Fruit fly (Drosophila melanogaster) whole organism, wandering third instar larva: Measurements from ENCODE around the gene ush.

Experiments used
- Abd-B ChIP-seq: fragments of >200 bp; optimal IDR thresholded peaks from 2 replicates; lab custom pipeline; 2017; ENCODE audit warnings: missing biosample characterization, missing genetic modification characterization
- CG32264 ChIP-seq: fragments of 200-800 bp; sonication (Bioruptor generic); optimal IDR thresholded peaks from 2 replicates; lab custom pipeline; 2016; ENCODE audit warnings: missing biosample characterization, missing genetic modification characterization
- CG9705 ChIP-seq: fragments of 200-800 bp; sonication (Bioruptor generic); optimal IDR thresholded peaks from 2 replicates; lab custom pipeline; 2018; ENCODE audit warnings: missing biosample characterization, mild to moderate bottlenecking, missing genetic modification characterization
- CrebA ChIP-seq: fragments of 200-800 bp; sonication (Bioruptor generic); optimal IDR thresholded peaks from 2 replicates; lab custom pipeline; 2016; ENCODE audit warnings: missing biosample characterization, mild to moderate bottlenecking, missing genetic modification characterization, borderline replicate concordance
- Dfd ChIP-seq: fragments of >200 bp; optimal IDR thresholded peaks from 2 replicates; lab custom pipeline; 2017; ENCODE audit warnings: missing biosample characterization, missing genetic modification characterization
- Dif ChIP-seq: fragments of 200-275, 200-300 bp; sonication (Bioruptor generic); optimal IDR thresholded peaks from 2 replicates; lab custom pipeline; 2018; ENCODE audit warnings: missing biosample characterization, missing genetic modification characterization; ENCODE audit not compliant: partially characterized antibody
- GATAd ChIP-seq: sonication (Bioruptor generic); optimal IDR thresholded peaks from 2 replicates; lab custom pipeline; 2016; ENCODE audit warnings: missing biosample characterization, missing genetic modification characterization
- HLH106 ChIP-seq: fragments of 200-800 bp; optimal IDR thresholded peaks from 3 replicates; lab custom pipeline; 2019; ENCODE audit warnings: missing biosample characterization, mild to moderate bottlenecking, missing genetic modification characterization, moderate library complexity
- Hnf4 ChIP-seq: fragments of 200-800 bp; sonication (Bioruptor generic); optimal IDR thresholded peaks from 2 replicates; lab custom pipeline; 2016; ENCODE audit warnings: missing biosample characterization, mild to moderate bottlenecking, missing genetic modification characterization
- Hr78 ChIP-seq: fragments of >200 bp; optimal IDR thresholded peaks from 2 replicates; lab custom pipeline; 2017; ENCODE audit warnings: missing biosample characterization, missing genetic modification characterization
- Hr83 ChIP-seq: fragments of 200-300 bp; sonication (Bioruptor generic); optimal IDR thresholded peaks from 2 replicates; lab custom pipeline; 2016; ENCODE audit warnings: missing biosample characterization, mild to moderate bottlenecking, missing genetic modification characterization, moderate library complexity; ENCODE audit not compliant: poor library complexity, severe bottlenecking
- Jra ChIP-seq: sonication (Bioruptor generic); optimal IDR thresholded peaks from 2 replicates; lab custom pipeline; 2016; ENCODE audit warnings: missing biosample characterization, missing genetic modification characterization
- Mio ChIP-seq: sonication (Bioruptor generic); optimal IDR thresholded peaks from 2 replicates; lab custom pipeline; 2016; ENCODE audit warnings: missing biosample characterization, missing genetic modification characterization
- Myc ChIP-seq: fragments of >200 bp; optimal IDR thresholded peaks from 2 replicates; lab custom pipeline; 2017
- N ChIP-seq: fragments of >200 bp; optimal IDR thresholded peaks from 2 replicates; lab custom pipeline; 2018; ENCODE audit warnings: missing biosample characterization, missing external identifiers, missing genetic modification characterization
- OdsH ChIP-seq: fragments of 200-800 bp; sonication (Bioruptor generic); optimal IDR thresholded peaks from 2 replicates; lab custom pipeline; 2016; ENCODE audit warnings: missing biosample characterization, mild to moderate bottlenecking, missing genetic modification characterization
- Rel ChIP-seq, 2 experiments: fragments of 200-800 bp; sonication (Bioruptor generic) in 1 of 2; optimal IDR thresholded peaks; 2 replicates in 1 of 2; 3 replicates in 1 of 2; lab custom pipeline; 2016 to 2019; ENCODE audit warnings: mild to moderate bottlenecking in 2 of 2, missing biosample characterization in 2 of 2, missing genetic modification characterization in 2 of 2, moderate library complexity in 1 of 2
- Sp1 ChIP-seq: fragments of 200-800 bp; sonication (Bioruptor generic); optimal IDR thresholded peaks from 3 replicates; lab custom pipeline; 2019; ENCODE audit warnings: missing biosample characterization, mild to moderate bottlenecking, missing genetic modification characterization, moderate library complexity
- Vsx2 ChIP-seq: fragments of 200-300, 225-300 bp; sonication (Bioruptor generic); optimal IDR thresholded peaks from 2 replicates; lab custom pipeline; 2018; ENCODE audit warnings: missing biosample characterization, missing genetic modification characterization; ENCODE audit not compliant: partially characterized antibody
- br ChIP-seq: fragments of 200-800 bp; sonication (Bioruptor generic); optimal IDR thresholded peaks from 2 replicates; lab custom pipeline; 2016; ENCODE audit warnings: missing biosample characterization, missing genetic modification characterization
- brk ChIP-seq: fragments of 200-800 bp; sonication (Bioruptor generic); optimal IDR thresholded peaks from 2 replicates; lab custom pipeline; 2016; ENCODE audit warnings: missing biosample characterization, mild to moderate bottlenecking, missing genetic modification characterization
- dl ChIP-seq, 2 experiments: fragments of 175-275, 200-275 bp in 1 of 2; fragments of 200-275 bp in 1 of 2; sonication (Bioruptor generic); optimal IDR thresholded peaks; lab custom pipeline; 2018; ENCODE audit warnings: mild to moderate bottlenecking in 2 of 2, missing biosample characterization in 2 of 2, missing genetic modification characterization in 2 of 2, moderate library complexity in 2 of 2; ENCODE audit not compliant: partially characterized antibody in 2 of 2, insufficient read depth in 1 of 2
- dmrt93B ChIP-seq: fragments of 200-800 bp; sonication (Bioruptor generic); optimal IDR thresholded peaks from 2 replicates; lab custom pipeline; 2018; ENCODE audit warnings: missing biosample characterization, mild to moderate bottlenecking, missing genetic modification characterization
- dsf ChIP-seq: sonication (Bioruptor generic); optimal IDR thresholded peaks from 2 replicates; lab custom pipeline; 2016; ENCODE audit warnings: missing biosample characterization, missing genetic modification characterization, borderline replicate concordance
- ey ChIP-seq: fragments of 200-800 bp; sonication (Bioruptor generic); optimal IDR thresholded peaks from 2 replicates; lab custom pipeline; 2016; ENCODE audit warnings: missing biosample characterization, missing genetic modification characterization
- foxo ChIP-seq, 2 experiments: fragments of 200-800 bp; sonication (Bioruptor generic); optimal IDR thresholded peaks; 2 replicates in 1 of 2; 3 replicates in 1 of 2; lab custom pipeline; 2016 to 2017; ENCODE audit warnings: missing biosample characterization in 2 of 2, missing genetic modification characterization in 2 of 2
- fru ChIP-seq: fragments of 200-800 bp; sonication (Bioruptor generic); optimal IDR thresholded peaks from 3 replicates; lab custom pipeline; 2016; ENCODE audit warnings: missing biosample characterization, mild to moderate bottlenecking, missing genetic modification characterization
- h ChIP-seq: fragments of 200-800 bp; sonication (Bioruptor generic); optimal IDR thresholded peaks from 3 replicates; lab custom pipeline; 2016; ENCODE audit warnings: missing biosample characterization, mild to moderate bottlenecking, missing genetic modification characterization
- jim ChIP-seq: fragments of 175-275, 200-325 bp; sonication (Bioruptor generic); optimal IDR thresholded peaks from 2 replicates; lab custom pipeline; 2016; ENCODE audit warnings: missing biosample characterization, mild to moderate bottlenecking, missing genetic modification characterization
- lola ChIP-seq: fragments of >200 bp; optimal IDR thresholded peaks from 2 replicates; lab custom pipeline; 2017; ENCODE audit warnings: missing biosample characterization, missing genetic modification characterization
- pan ChIP-seq: fragments of >200 bp; optimal IDR thresholded peaks from 2 replicates; lab custom pipeline; 2017
- psq ChIP-seq: fragments of 200-800 bp; sonication (Bioruptor generic); optimal IDR thresholded peaks from 3 replicates; lab custom pipeline; 2017; ENCODE audit warnings: missing biosample characterization, mild to moderate bottlenecking, missing genetic modification characterization, moderate library complexity
- rgr ChIP-seq: fragments of 200-800 bp; sonication (Bioruptor generic); optimal IDR thresholded peaks from 3 replicates; lab custom pipeline; 2016; ENCODE audit warnings: missing biosample characterization, mild to moderate bottlenecking, missing genetic modification characterization
- sage ChIP-seq: fragments of 200-800 bp; sonication (Bioruptor generic); optimal IDR thresholded peaks from 2 replicates; lab custom pipeline; 2016; ENCODE audit warnings: missing biosample characterization, mild to moderate bottlenecking, missing genetic modification characterization
- sv ChIP-seq: fragments of 200-800 bp; sonication (Bioruptor generic); optimal IDR thresholded peaks from 3 replicates; lab custom pipeline; 2016; ENCODE audit warnings: missing biosample characterization, missing genetic modification characterization
- tai ChIP-seq: sonication (Bioruptor generic); optimal IDR thresholded peaks from 2 replicates; lab custom pipeline; 2016; ENCODE audit warnings: missing biosample characterization, missing genetic modification characterization
- usp ChIP-seq: fragments of >200 bp; optimal IDR thresholded peaks from 2 replicates; lab custom pipeline; 2017; ENCODE audit warnings: missing biosample characterization, missing genetic modification characterization
- woc ChIP-seq: sonication (Bioruptor generic); optimal IDR thresholded peaks from 2 replicates; lab custom pipeline; 2016; ENCODE audit warnings: missing biosample characterization, mild to moderate bottlenecking, missing genetic modification characterization

The ush gene

DNA sequence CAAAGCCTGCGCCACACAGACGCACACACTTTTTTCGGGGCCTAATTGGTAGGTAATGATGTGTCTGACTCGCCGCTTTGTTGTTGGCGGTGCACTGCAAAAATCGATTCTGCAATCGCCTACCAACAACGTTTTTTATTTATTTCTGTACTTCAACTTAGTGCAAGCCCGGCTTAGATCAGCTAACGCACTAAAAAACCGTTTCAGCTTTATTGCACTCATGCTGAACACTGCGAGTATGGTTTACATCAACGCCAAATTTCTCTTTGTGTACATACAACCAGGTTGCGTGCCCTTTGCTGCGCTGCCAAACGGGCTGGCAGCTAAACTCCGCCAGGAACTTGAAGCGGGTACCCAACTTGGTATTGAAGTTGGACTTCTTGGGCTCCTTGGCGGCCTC lies 54.2 kb downstream of the ush start:
- TF ChIP-seq Mio (peak; percentile 68), Abd-B (GFP tag; lab: Kevin White, UChicago) (no peak), fru (GFP tag; lab: Kevin White, UChicago) (peak; percentile 96), dmrt93B (GFP tag; lab: Kevin White, UChicago) (peak; percentile 84), psq (GFP tag; lab: Kevin White, UChicago) (peak; percentile 92), sv (no peak), CG32264 (GFP tag; lab: Kevin White, UChicago) (peak; percentile 68), jim (GFP tag; lab: Kevin White, UChicago) (no peak), dsf (peak; percentile 73), Jra (GFP tag; lab: Kevin White, UChicago) (no peak), woc (GFP tag; lab: Kevin White, UChicago) (peak; percentile 92), ey (GFP tag; lab: Kevin White, UChicago) (peak; percentile 92), Hr83 (GFP tag; lab: Kevin White, UChicago) (peak; percentile 52), rgr (GFP tag; lab: Kevin White, UChicago) (peak; percentile 91), foxo (GFP tag; optimal IDR thresholded peaks at IDR 0.05; lab: Kevin White, UChicago) (peak; percentile 40 to 96), GATAd (GFP tag; lab: Kevin White, UChicago) (no peak), usp (GFP tag; lab: Kevin White, UChicago) (no peak), pan (no peak), Rel (GFP tag; optimal IDR thresholded peaks at IDR 0.05; lab: Kevin White, UChicago) (no peak), Rel (tag; optimal IDR thresholded peaks at IDR 0.05; lab: Kevin White, UChicago) (peak; percentile 53), Sp1 (GFP tag; lab: Kevin White, UChicago) (peak; percentile 95), sage (GFP tag; lab: Kevin White, UChicago) (peak; percentile 81), tai (GFP tag; lab: Kevin White, UChicago) (no peak), OdsH (GFP tag; lab: Kevin White, UChicago) (peak; percentile 96), Hnf4 (GFP tag; lab: Kevin White, UChicago) (peak; percentile 94), Dif (GFP tag; lab: Kevin White, UChicago) (no peak), br (GFP tag; lab: Kevin White, UChicago) (peak; percentile 97), CG9705 (peak; percentile 65), HLH106 (tag; lab: Kevin White, UChicago) (peak; percentile 89), h (GFP tag; lab: Kevin White, UChicago) (peak; percentile 92), N (GFP tag; lab: Kevin White, UChicago) (no peak), dl (GFP tag; optimal IDR thresholded peaks at IDR 0.05; lab: Kevin White, UChicago; ENCODE audit: insufficient read depth in 1 of 2, partially characterized antibody in 2 of 2) (no peak), Hr78 (GFP tag; lab: Kevin White, UChicago) (no peak)

DNA sequence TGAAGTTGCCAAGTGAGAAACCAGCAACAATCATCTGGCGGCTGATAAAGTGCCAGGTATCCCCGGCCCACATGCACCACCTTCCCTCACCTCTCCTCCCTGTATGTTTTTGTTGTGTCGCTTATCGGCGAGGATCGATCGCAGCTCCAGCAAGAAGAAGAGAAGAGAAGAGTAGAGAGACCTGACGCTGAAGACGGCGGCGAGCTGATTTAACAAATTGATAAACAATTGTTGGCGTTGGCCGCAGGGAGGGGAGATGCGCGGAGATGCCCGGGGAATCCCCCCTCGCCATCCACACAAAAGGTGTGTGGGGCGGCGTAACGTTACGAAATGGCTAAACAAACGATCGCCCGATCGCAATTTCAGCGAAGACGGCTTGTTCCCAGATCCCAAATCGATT lies 57.7 kb downstream of the ush start:
- TF ChIP-seq psq (GFP tag; lab: Kevin White, UChicago) (peak; percentile 16), Mio (no peak), Rel (GFP tag; optimal IDR thresholded peaks at IDR 0.05; lab: Kevin White, UChicago) (no peak), Rel (tag; optimal IDR thresholded peaks at IDR 0.05; lab: Kevin White, UChicago) (peak; percentile 74), Hnf4 (GFP tag; lab: Kevin White, UChicago) (no peak), lola (GFP tag; lab: Kevin White, UChicago) (no peak), Hr78 (GFP tag; lab: Kevin White, UChicago) (no peak)
- TF ChIP-seq, all 38 proteins: peak for 2

DNA sequence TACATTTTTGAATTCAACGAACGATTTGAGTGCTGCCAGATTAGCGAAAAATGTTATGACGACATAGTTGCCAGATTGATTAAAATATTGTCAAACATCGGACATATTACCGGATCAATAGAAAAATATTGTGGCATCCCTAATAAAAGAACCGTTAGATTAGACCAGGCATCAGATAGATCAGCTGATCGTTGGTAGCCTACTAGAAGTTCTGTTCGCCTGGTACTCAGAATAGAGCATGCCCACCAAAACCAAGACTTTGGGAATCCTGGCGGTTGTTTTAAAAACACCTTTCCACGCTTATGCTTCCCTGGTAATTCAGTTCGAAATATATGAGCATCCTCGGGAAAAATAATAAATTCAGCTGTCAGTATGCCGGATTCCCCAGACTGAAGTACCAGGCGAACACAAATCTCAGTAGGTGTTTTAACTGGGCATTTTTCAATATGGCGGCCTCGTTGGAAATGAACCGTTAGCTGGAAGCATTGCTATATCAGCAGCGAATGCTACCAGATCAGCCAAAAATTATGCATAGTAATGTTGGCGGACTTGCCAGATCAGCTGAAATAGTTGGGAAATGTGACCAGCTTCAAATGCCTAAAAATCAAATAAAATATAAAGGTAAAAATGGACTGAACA lies 64.7 kb downstream of the ush start:
- TF ChIP-seq Mio (no peak), OdsH (GFP tag; lab: Kevin White, UChicago) (no peak), Abd-B (GFP tag; lab: Kevin White, UChicago) (no peak), GATAd (GFP tag; lab: Kevin White, UChicago) (no peak), dmrt93B (GFP tag; lab: Kevin White, UChicago) (no peak), HLH106 (tag; lab: Kevin White, UChicago) (no peak), usp (GFP tag; lab: Kevin White, UChicago) (no peak), pan (no peak), Sp1 (GFP tag; lab: Kevin White, UChicago) (no peak), sv (no peak), CrebA (no peak), h (GFP tag; lab: Kevin White, UChicago) (peak; percentile 15), CG32264 (GFP tag; lab: Kevin White, UChicago) (no peak), sage (GFP tag; lab: Kevin White, UChicago) (no peak), Dfd (GFP tag; lab: Kevin White, UChicago) (no peak), tai (GFP tag; lab: Kevin White, UChicago) (no peak), Jra (GFP tag; lab: Kevin White, UChicago) (no peak), fru (GFP tag; lab: Kevin White, UChicago) (peak; percentile 87), Rel (GFP tag; optimal IDR thresholded peaks at IDR 0.05; lab: Kevin White, UChicago) (no peak), Rel (tag; optimal IDR thresholded peaks at IDR 0.05; lab: Kevin White, UChicago) (peak; percentile 72), Hr78 (GFP tag; lab: Kevin White, UChicago) (no peak), Hnf4 (GFP tag; lab: Kevin White, UChicago) (no peak), foxo (GFP tag; optimal IDR thresholded peaks at IDR 0.05; lab: Kevin White, UChicago) (peak in 1 of 2 experiments; percentile 31), br (GFP tag; lab: Kevin White, UChicago) (no peak), dsf (no peak), ey (GFP tag; lab: Kevin White, UChicago) (no peak), Myc (lab: Kevin White, UChicago) (no peak), dl (GFP tag; optimal IDR thresholded peaks at IDR 0.05; lab: Kevin White, UChicago; ENCODE audit: insufficient read depth in 1 of 2, partially characterized antibody in 2 of 2) (peak in 1 of 2 experiments; percentile 11), psq (GFP tag; lab: Kevin White, UChicago) (no peak), lola (GFP tag; lab: Kevin White, UChicago) (no peak), rgr (GFP tag; lab: Kevin White, UChicago) (peak; percentile 11), N (GFP tag; lab: Kevin White, UChicago) (no peak), brk (GFP tag; lab: Kevin White, UChicago) (no peak), Vsx2 (no peak), jim (GFP tag; lab: Kevin White, UChicago) (no peak), Hr83 (GFP tag; lab: Kevin White, UChicago) (peak; percentile 54)
